Worm (Caenorhabditis elegans): ENCODE results near the gene rev-1.

rev-1 gene

DNA sequence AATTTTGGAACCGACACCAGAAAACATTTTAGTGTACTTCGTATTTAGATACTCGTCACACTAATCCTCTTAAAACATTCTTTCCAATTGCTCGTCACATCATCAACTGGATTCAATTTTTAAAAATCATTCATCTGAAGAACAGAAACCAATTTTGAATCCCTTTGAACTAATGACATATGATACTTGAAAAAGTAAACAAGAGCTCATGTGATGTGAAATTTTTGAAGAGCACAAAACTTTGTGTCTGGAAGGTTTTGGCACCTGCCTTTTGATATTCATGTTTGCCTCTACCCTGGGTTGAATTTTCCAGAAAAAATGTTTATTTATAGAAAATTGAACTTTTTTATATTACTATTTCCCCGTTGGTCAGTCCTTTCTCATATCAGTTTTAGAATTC is 11.7 kb upstream of the rev-1 start:
- peak; percentile 59 for TF ChIP-seq pha-4 (tag; optimal IDR thresholded peaks at IDR 0.05)
- TF ChIP-seq sdz-38 (tag; optimal IDR thresholded peaks at IDR 0.05) = no peak
- TF ChIP-seq cebp-1 (GFP tag; IDR thresholded peaks at IDR 0.05) = no peak
- TF ChIP-seq cebp-1 (tag; optimal IDR thresholded peaks at IDR 0.05) = peak; percentile 12

DNA sequence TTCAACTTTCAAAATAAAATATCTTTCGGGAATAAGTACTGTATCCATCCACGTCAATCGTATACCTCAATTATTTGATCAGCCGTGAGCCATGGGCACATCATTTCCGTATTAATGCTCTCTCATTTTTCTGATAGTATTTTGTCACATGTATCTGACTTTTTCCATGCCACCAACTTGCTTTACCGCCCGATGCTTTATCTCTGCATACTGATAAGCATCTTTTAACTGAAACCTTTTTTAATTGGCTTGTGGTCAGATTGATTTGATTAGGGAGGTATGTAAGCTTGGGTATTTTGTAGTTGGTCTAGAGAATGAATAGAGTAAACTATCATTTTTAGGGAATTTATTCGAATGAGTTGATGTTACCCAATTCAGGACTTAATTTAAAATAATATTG is 11.1 kb upstream of the rev-1 start:
- TF ChIP-seq nhr-80 (tag; optimal IDR thresholded peaks at IDR 0.05) = peak; percentile 49
- TF ChIP-seq unc-130 (GFP tag; optimal IDR thresholded peaks at IDR 0.05) = no peak

DNA sequence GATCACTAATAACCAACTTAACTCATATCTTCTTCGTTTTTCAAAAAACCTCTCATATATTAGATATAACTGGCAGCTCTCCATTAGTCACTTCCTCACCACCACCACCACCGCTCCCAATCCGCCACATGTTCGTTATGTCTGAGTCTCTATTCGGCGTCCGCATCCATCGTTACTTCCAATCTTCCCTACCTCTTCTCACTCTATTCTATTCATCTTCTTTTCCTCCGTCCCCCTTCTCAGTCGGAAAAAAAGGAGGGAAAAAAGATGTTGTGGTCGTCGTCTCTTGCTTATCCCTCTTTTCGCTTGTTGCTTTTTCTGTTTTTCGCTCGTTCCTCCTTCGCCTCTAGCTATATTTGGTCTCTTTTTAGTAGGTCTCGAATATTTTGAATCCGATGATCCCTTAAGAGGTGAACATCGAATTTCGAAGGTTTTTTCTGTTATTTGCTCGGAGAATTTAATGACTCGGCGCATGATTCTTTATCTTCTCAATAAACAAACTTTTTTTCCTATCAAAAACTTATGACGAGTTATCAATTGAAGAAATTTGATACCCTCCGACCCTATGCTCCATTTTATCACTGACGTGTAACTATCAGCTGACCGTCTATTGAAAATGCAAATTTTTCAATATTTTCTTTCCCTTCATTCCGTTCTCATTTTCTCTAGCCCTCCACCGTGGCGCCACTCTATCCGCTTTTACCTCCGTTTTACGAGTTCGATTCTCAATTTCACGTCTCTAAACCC is 8.4 kb upstream of the rev-1 start:
- peak; percentile 1 for TF ChIP-seq atf-7 (tag; optimal IDR thresholded peaks at IDR 0.05)
- no peak for TF ChIP-seq ztf-18 (tag; optimal IDR thresholded peaks at IDR 0.05)
- no peak for TF ChIP-seq hmg-20 (GFP tag; IDR thresholded peaks at IDR 0.05)
- no peak for TF ChIP-seq snpc-1.3 (tag; optimal IDR thresholded peaks at IDR 0.05; ENCODE audit: insufficient read depth)
- TF ChIP-seq ama-1 (optimal IDR thresholded peaks at IDR 0.05) = no peak
- no peak for TF ChIP-seq ama-1 (GFP tag; optimal IDR thresholded peaks at IDR 0.05)
- TF ChIP-seq hmg-1.2 (GFP tag; IDR thresholded peaks at IDR 0.05) = peak; percentile 48; the same call in 1 of the 2 replicates
- no peak for TF ChIP-seq tbx-9 (tag; optimal IDR thresholded peaks at IDR 0.05; ENCODE audit: borderline replicate concordance)
- peak in 1 of 3 experiments; percentile 65 for TF ChIP-seq lin-35 (GFP tag; optimal IDR thresholded peaks at IDR 0.05)
- no peak for TF ChIP-seq cebp-1 (GFP tag; IDR thresholded peaks at IDR 0.05)
- peak; percentile 33 for TF ChIP-seq cebp-1 (tag; optimal IDR thresholded peaks at IDR 0.05)
- peak; percentile 38 for TF ChIP-seq K12H6.12 (tag; optimal IDR thresholded peaks at IDR 0.05)
- TF ChIP-seq rpc-1 (optimal IDR thresholded peaks at IDR 0.05) = no peak
- TF ChIP-seq rpc-1 (tag; optimal IDR thresholded peaks at IDR 0.05) = no peak
- no peak for TF ChIP-seq snpc-4 (GFP tag; optimal IDR thresholded peaks at IDR 0.05)
- peak in 1 of 4 experiments; percentile 4 for TF ChIP-seq snpc-4 (tag; optimal IDR thresholded peaks at IDR 0.05)
- TF ChIP-seq nfyb-1 (GFP tag; IDR thresholded peaks at IDR 0.05) = 0 out of 2 replicates have a peak, but pooled peaks have one; percentile 7
- TF ChIP-seq mxl-1 (tag; optimal IDR thresholded peaks at IDR 0.05) = no peak
- TF ChIP-seq athp-1 (tag; optimal IDR thresholded peaks at IDR 0.05) = no peak
- TF ChIP-seq nhr-80 (tag; optimal IDR thresholded peaks at IDR 0.05) = peak; percentile 62

DNA sequence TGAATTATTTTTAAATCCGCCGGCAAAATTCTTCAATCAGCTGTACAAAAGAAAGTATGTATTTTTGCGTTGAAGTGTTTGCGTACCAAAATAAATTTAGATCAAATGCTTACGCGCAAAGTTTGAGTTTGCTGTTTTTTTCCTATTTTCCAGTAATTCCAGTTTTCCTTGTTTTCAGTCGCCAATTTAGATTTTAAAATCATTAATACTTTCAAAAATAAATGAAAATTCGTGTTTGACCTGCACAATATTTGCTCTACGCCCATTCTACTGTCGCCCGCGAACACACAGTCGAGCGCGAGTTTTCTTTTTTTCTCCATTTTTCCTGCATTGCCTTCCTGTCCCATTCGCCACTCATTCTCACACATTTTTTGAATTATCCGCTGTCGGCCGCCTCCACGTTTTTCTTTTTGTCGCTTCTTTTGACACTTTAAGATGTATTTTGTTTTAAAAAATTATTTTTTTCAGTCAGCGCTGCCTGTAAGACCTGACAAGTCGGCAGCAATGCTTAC is 7.6 kb upstream of the rev-1 start, which contains the start of gene ptc-1:
TSS of gene ptc-1 (plus strand) at position 462 of the 512 bp plus-strand sequence.
- TF ChIP-seq F23B12.7 (tag; optimal IDR thresholded peaks at IDR 0.05; ENCODE audit: insufficient read depth) (no peak), repo-1 (tag; optimal IDR thresholded peaks at IDR 0.05) (no peak), egl-18 (GFP tag; IDR thresholded peaks at IDR 0.05) (no peak), F33H1.4 (GFP tag; IDR thresholded peaks at IDR 0.05) (peak; percentile 49), snpc-3.4 (tag; optimal IDR thresholded peaks at IDR 0.05) (peak; percentile 24), D2030.7 (GFP tag; IDR thresholded peaks at IDR 0.05) (peak; percentile 50), nfya-1 (tag; optimal IDR thresholded peaks at IDR 0.05; ENCODE audit: borderline replicate concordance, insufficient read depth) (no peak), sea-2 (GFP tag; IDR thresholded peaks at IDR 0.05) (no peak), nhr-179 (tag; optimal IDR thresholded peaks at IDR 0.05) (no peak), ceh-91 (GFP tag; IDR thresholded peaks at IDR 0.05) (peak; percentile 60), F22D6.2 (tag; optimal IDR thresholded peaks at IDR 0.05) (no peak), snpc-4 (GFP tag; optimal IDR thresholded peaks at IDR 0.05) (no peak), snpc-4 (tag; optimal IDR thresholded peaks at IDR 0.05) (no peak), B0019.2 (GFP tag; conservative IDR thresholded peaks at IDR 0.05) (0 out of 2 replicates have a peak, but pooled peaks have one; percentile 21), bed-2 (GFP tag; IDR thresholded peaks at IDR 0.05) (no peak), F55B11.4 (tag; optimal IDR thresholded peaks at IDR 0.05; ENCODE audit: borderline replicate concordance, insufficient read depth) (no peak), C06A6.2 (GFP tag; conservative IDR thresholded peaks at IDR 0.05) (no peak), pha-4 (tag; optimal IDR thresholded peaks at IDR 0.05) (no peak), hsf-1 (GFP tag; IDR thresholded peaks at IDR 0.05) (peak; percentile 72), hrde-1 (tag; optimal IDR thresholded peaks at IDR 0.05; ENCODE audit: borderline replicate concordance) (no peak), ceh-58 (GFP tag; IDR thresholded peaks at IDR 0.05) (no peak), F37B4.10 (GFP tag; IDR thresholded peaks at IDR 0.05) (no peak), nhr-27 (tag; optimal IDR thresholded peaks at IDR 0.05) (no peak)
